Fruit fly (Drosophila melanogaster) whole organism, embryonic: Measurements from ENCODE around the gene Paics.

Experiments used
- Adf1 ChIP-seq: fragments of 200-800 bp; sonication (Bioruptor generic); IDR thresholded peaks from 2 replicates; pipeline ENCODE4 v1.3.6; 2022; ENCODE audit warnings: missing biosample characterization, missing genetic modification characterization
- Aef1 ChIP-seq: fragments of 200-800 bp; sonication (Bioruptor generic); IDR thresholded peaks from 3 replicates; pipeline ENCODE4 v1.3.6; 2022; ENCODE audit warnings: missing biosample characterization, missing genetic modification characterization
- Bdp1 ChIP-seq: fragments of 200-800 bp; sonication (Bioruptor generic); optimal IDR thresholded peaks from 3 replicates; lab custom pipeline; 2016; ENCODE audit warnings: missing biosample characterization, missing genetic modification characterization
- CG11456 ChIP-seq: fragments of 200-800 bp; sonication (Bioruptor generic); IDR thresholded peaks from 3 replicates; pipeline ENCODE4 v1.3.6; 2022; ENCODE audit warnings: missing biosample characterization, missing genetic modification characterization
- CG12299 ChIP-seq: fragments of 200-800 bp; sonication (Bioruptor generic); optimal IDR thresholded peaks from 2 replicates; lab custom pipeline; 2018; ENCODE audit warnings: missing biosample characterization, mild to moderate bottlenecking, missing genetic modification characterization
- CG14667 ChIP-seq: fragments of 200-800 bp; sonication (Bioruptor generic); IDR thresholded peaks from 2 replicates; pipeline ENCODE4 v1.3.6; 2022; ENCODE audit warnings: missing biosample characterization, missing genetic modification characterization
- CG15011 ChIP-seq: fragments of 200-800 bp; sonication (Bioruptor generic); optimal IDR thresholded peaks from 3 replicates; lab custom pipeline; 2018; ENCODE audit warnings: missing biosample characterization, mild to moderate bottlenecking, missing genetic modification characterization
- CG15479 ChIP-seq: fragments of 200-800 bp; sonication (Bioruptor generic); optimal IDR thresholded peaks from 3 replicates; lab custom pipeline; 2019; ENCODE audit warnings: missing biosample characterization, mild to moderate bottlenecking, missing genetic modification characterization, moderate library complexity
- CG15601 ChIP-seq: fragments of 200-800 bp; sonication (Bioruptor generic); optimal IDR thresholded peaks from 3 replicates; lab custom pipeline; 2019; ENCODE audit warnings: missing biosample characterization, mild to moderate bottlenecking, missing genetic modification characterization, moderate library complexity
- CG1832 ChIP-seq: fragments of 200-800 bp; sonication (Bioruptor generic); optimal IDR thresholded peaks from 2 replicates; lab custom pipeline; 2017; ENCODE audit warnings: missing biosample characterization, mild to moderate bottlenecking, missing genetic modification characterization, inconsistent platforms
- CG3065 ChIP-seq: fragments of 200-800 bp; sonication (Bioruptor generic); optimal IDR thresholded peaks from 2 replicates; lab custom pipeline; 2016; ENCODE audit warnings: missing biosample characterization, missing genetic modification characterization
- CG31365 ChIP-seq: fragments of 200-800 bp; sonication (Bioruptor generic); optimal IDR thresholded peaks from 2 replicates; lab custom pipeline; 2018; ENCODE audit warnings: missing biosample characterization, mild to moderate bottlenecking, missing genetic modification characterization
- CG3163 ChIP-seq: fragments of 200-800 bp; sonication (Bioruptor generic); optimal IDR thresholded peaks from 3 replicates; lab custom pipeline; 2016; ENCODE audit warnings: missing biosample characterization, missing genetic modification characterization
- CG32767 ChIP-seq: fragments of 200-800 bp; sonication (Bioruptor generic); IDR thresholded peaks from 2 replicates; pipeline ENCODE4 v1.3.6; 2022; ENCODE audit warnings: missing biosample characterization, missing genetic modification characterization
- CG34422 ChIP-seq: fragments of 200-800 bp; sonication (Bioruptor generic); IDR thresholded peaks from 3 replicates; pipeline ENCODE4 v1.3.6; 2022; ENCODE audit warnings: missing biosample characterization, missing genetic modification characterization
- CG4730 ChIP-seq: fragments of 200-800 bp; sonication (Bioruptor generic); IDR thresholded peaks from 2 replicates; pipeline ENCODE4 v1.3.6; 2022; ENCODE audit warnings: missing biosample characterization, missing genetic modification characterization
- CG6254 ChIP-seq: fragments of 200-800 bp; sonication (Bioruptor generic); optimal IDR thresholded peaks from 3 replicates; lab custom pipeline; 2017; ENCODE audit warnings: mild to moderate bottlenecking, missing biosample characterization, missing genetic modification reagents, missing genetic modification characterization
- CG7987 ChIP-seq: fragments of 200-800 bp; sonication (Bioruptor generic); optimal IDR thresholded peaks from 2 replicates; lab custom pipeline; 2018; ENCODE audit warnings: missing biosample characterization, mild to moderate bottlenecking, missing genetic modification characterization, moderate library complexity
- CG8478 ChIP-seq: fragments of >200 bp; optimal IDR thresholded peaks from 2 replicates; lab custom pipeline; 2018
- CG9437 ChIP-seq: fragments of 200-800 bp; sonication (Bioruptor generic); optimal IDR thresholded peaks from 2 replicates; lab custom pipeline; 2018; ENCODE audit warnings: missing biosample characterization, mild to moderate bottlenecking, missing genetic modification characterization
- CG9797 ChIP-seq: fragments of 200-800 bp; sonication (Bioruptor generic); optimal IDR thresholded peaks from 3 replicates; lab custom pipeline; 2018; ENCODE audit warnings: missing biosample characterization, mild to moderate bottlenecking, missing genetic modification characterization
- CHES-1-like ChIP-seq: fragments of 200-800 bp; sonication (Bioruptor generic); optimal IDR thresholded peaks from 2 replicates; lab custom pipeline; 2016; ENCODE audit warnings: missing biosample characterization, missing genetic modification characterization
- D ChIP-seq, 2 experiments: fragments of 200-800 bp in 1 of 2; fragments of >200 bp in 1 of 2; sonication (Bioruptor generic) in 1 of 2; optimal IDR thresholded peaks; 2 replicates in 1 of 2; 3 replicates in 1 of 2; lab custom pipeline; 2017; ENCODE audit warnings: mild to moderate bottlenecking in 1 of 2, missing biosample characterization in 1 of 2, missing genetic modification characterization in 1 of 2, missing genetic modification reagents in 1 of 2
- Dad ChIP-seq: fragments of 200-800 bp; sonication (Bioruptor generic); optimal IDR thresholded peaks from 3 replicates; lab custom pipeline; 2016; ENCODE audit warnings: missing biosample characterization, missing genetic modification characterization
- HLH3B ChIP-seq: fragments of 200-800 bp; sonication (Bioruptor generic); IDR thresholded peaks from 2 replicates; pipeline ENCODE4 v1.3.6; 2022; ENCODE audit warnings: missing biosample characterization, missing genetic modification characterization
- Hand ChIP-seq: fragments of 200-800 bp; sonication (Bioruptor generic); optimal IDR thresholded peaks from 2 replicates; lab custom pipeline; 2017; ENCODE audit warnings: mild to moderate bottlenecking, missing biosample characterization, missing genetic modification reagents, missing genetic modification characterization
- HmgD ChIP-seq: fragments of 200-800 bp; sonication (Bioruptor generic); optimal IDR thresholded peaks from 3 replicates; lab custom pipeline; 2016; ENCODE audit warnings: missing biosample characterization, missing genetic modification characterization
- MESR4 ChIP-seq: fragments of 200-800 bp; sonication (Bioruptor generic); optimal IDR thresholded peaks from 2 replicates; lab custom pipeline; 2018; ENCODE audit warnings: missing biosample characterization, mild to moderate bottlenecking, missing genetic modification characterization, moderate library complexity
- Max ChIP-seq: fragments of 200-800 bp; sonication (Bioruptor generic); optimal IDR thresholded peaks from 2 replicates; lab custom pipeline; 2016; ENCODE audit warnings: missing biosample characterization, mild to moderate bottlenecking, missing genetic modification characterization
- NC2α ChIP-seq: fragments of 200-800 bp; sonication (Bioruptor generic); optimal IDR thresholded peaks from 2 replicates; lab custom pipeline; 2016; ENCODE audit warnings: missing biosample characterization, missing genetic modification characterization
- Opbp ChIP-seq: fragments of 200-800 bp; sonication (Bioruptor generic); IDR thresholded peaks from 3 replicates; pipeline ENCODE4 v1.3.6; 2022; ENCODE audit warnings: missing biosample characterization, missing genetic modification characterization; ENCODE audit not compliant: partially characterized antibody
- ase ChIP-seq: fragments of 200-800 bp; sonication (Bioruptor generic); IDR thresholded peaks from 3 replicates; pipeline ENCODE4 v1.3.6; 2022; ENCODE audit warnings: missing biosample characterization, missing genetic modification characterization
- bigmax ChIP-seq: fragments of 200-800 bp; sonication (Bioruptor generic); optimal IDR thresholded peaks from 2 replicates; lab custom pipeline; 2018; ENCODE audit warnings: missing biosample characterization, mild to moderate bottlenecking, missing genetic modification characterization
- croc ChIP-seq: fragments of 200-800 bp; sonication (Bioruptor generic); conservative IDR thresholded peaks from 3 replicates; pipeline ENCODE4 v1.3.6; 2022; ENCODE audit warnings: missing biosample characterization, missing genetic modification characterization
- esg ChIP-seq: fragments of 200-800 bp; sonication (Bioruptor generic); conservative IDR thresholded peaks from 2 replicates; pipeline ENCODE4 v1.3.6; 2022; ENCODE audit warnings: missing biosample characterization, missing genetic modification characterization
- eve ChIP-seq, 2 experiments: fragments of >200 bp; optimal IDR thresholded peaks; 2 replicates each; lab custom pipeline; 2017; ENCODE audit warnings: missing biosample characterization in 2 of 2, missing genetic modification characterization in 2 of 2
- fu2 ChIP-seq: fragments of 200-800 bp; sonication (Bioruptor generic); optimal IDR thresholded peaks from 2 replicates; lab custom pipeline; 2016; ENCODE audit warnings: missing biosample characterization, missing genetic modification characterization
- gce ChIP-seq: fragments of 200-800 bp; sonication (Bioruptor generic); IDR thresholded peaks from 3 replicates; pipeline ENCODE4 v1.3.6; 2022; ENCODE audit warnings: missing biosample characterization, missing genetic modification characterization
- hbn ChIP-seq: fragments of 200-800 bp; sonication (Bioruptor generic); IDR thresholded peaks from 2 replicates; pipeline ENCODE4 v1.3.6; 2022; ENCODE audit warnings: missing biosample characterization, missing genetic modification characterization; ENCODE audit not compliant: partially characterized antibody
- insv ChIP-seq, 2 experiments: fragments of 200-800 bp; sonication (Bioruptor generic); optimal IDR thresholded peaks; 3 replicates each; lab custom pipeline; 2016 to 2018; ENCODE audit warnings: missing biosample characterization in 2 of 2, missing genetic modification characterization in 2 of 2
- jumu ChIP-seq: fragments of 200-800 bp; sonication (Bioruptor generic); optimal IDR thresholded peaks from 3 replicates; lab custom pipeline; 2016; ENCODE audit warnings: missing biosample characterization, missing genetic modification characterization
- kni ChIP-seq: fragments of 200-800 bp; sonication (Bioruptor generic); optimal IDR thresholded peaks from 3 replicates; lab custom pipeline; 2017; ENCODE audit warnings: mild to moderate bottlenecking, missing biosample characterization, missing genetic modification reagents, missing genetic modification characterization
- lbe ChIP-seq: fragments of 200-800 bp; sonication (Bioruptor generic); optimal IDR thresholded peaks from 2 replicates; lab custom pipeline; 2016; ENCODE audit warnings: missing biosample characterization, mild to moderate bottlenecking, missing genetic modification characterization
- lmd ChIP-seq: fragments of 200-800 bp; sonication (Bioruptor generic); IDR thresholded peaks from 2 replicates; pipeline ENCODE4 v1.3.6; 2022; ENCODE audit warnings: missing biosample characterization, missing genetic modification characterization
- oc ChIP-seq: fragments of 200-800 bp; sonication (Bioruptor generic); optimal IDR thresholded peaks from 2 replicates; lab custom pipeline; 2018; ENCODE audit warnings: missing biosample characterization, mild to moderate bottlenecking, missing genetic modification characterization, moderate library complexity
- salm ChIP-seq: fragments of 200-800 bp; sonication (Bioruptor generic); optimal IDR thresholded peaks from 2 replicates; lab custom pipeline; 2018; ENCODE audit warnings: missing biosample characterization, mild to moderate bottlenecking, missing genetic modification characterization
- seq ChIP-seq: fragments of 200-800 bp; sonication (Bioruptor generic); IDR thresholded peaks from 2 replicates; pipeline ENCODE4 v1.3.6; 2022; ENCODE audit warnings: missing biosample characterization, missing genetic modification characterization
- slbo ChIP-seq: fragments of 200-800 bp; sonication (Bioruptor generic); IDR thresholded peaks from 2 replicates; pipeline ENCODE4 v1.3.6; 2022; ENCODE audit warnings: missing biosample characterization, missing genetic modification characterization
- tio ChIP-seq: fragments of 200-800 bp; sonication (Bioruptor generic); optimal IDR thresholded peaks from 2 replicates; lab custom pipeline; 2017; ENCODE audit warnings: missing biosample characterization, missing genetic modification characterization, inconsistent platforms
- toy ChIP-seq: fragments of 200-800 bp; sonication (Bioruptor generic); IDR thresholded peaks from 2 replicates; pipeline ENCODE4 v1.3.6; 2022; ENCODE audit warnings: missing biosample characterization, missing genetic modification characterization
- yki ChIP-seq: fragments of >200 bp; optimal IDR thresholded peaks from 3 replicates; lab custom pipeline; 2018
- zen ChIP-seq: fragments of 200-800 bp; sonication (Bioruptor generic); optimal IDR thresholded peaks from 3 replicates; lab custom pipeline; 2018; ENCODE audit warnings: missing biosample characterization, mild to moderate bottlenecking, missing genetic modification characterization, moderate library complexity

The Paics gene

dm6 chrX:12754348-12754733, 6.1 kb downstream of the Paics start (continued):
- peak; percentile 62 for TF ChIP-seq NC2α (GFP tag; lab: Kevin White, UChicago)
- TF ChIP-seq MESR4 (GFP tag; lab: Kevin White, UChicago): no peak
- peak; percentile 77 for TF ChIP-seq zen
- peak; percentile 72 for TF ChIP-seq Bdp1
- TF ChIP-seq tio (GFP tag; lab: Kevin White, UChicago): peak; percentile 87
- TF ChIP-seq lbe: peak; percentile 95
- TF ChIP-seq CG8478 (lab: Kevin White, UChicago): no peak
- no peak for TF ChIP-seq kni (GFP tag; lab: Kevin White, UChicago)
- peak; percentile 68 for TF ChIP-seq jumu (GFP tag; lab: Kevin White, UChicago)
- no peak for TF ChIP-seq CG1832 (GFP tag; lab: Kevin White, UChicago)
- peak; percentile 95 for TF ChIP-seq seq (GFP tag; lab: Robert Waterston, UW)
- peak; percentile 70 for TF ChIP-seq Adf1
- peak; percentile 97 for TF ChIP-seq lmd (GFP tag; lab: Robert Waterston, UW)
- no peak for TF ChIP-seq HmgD (GFP tag; lab: Kevin White, UChicago)
- TF ChIP-seq esg (GFP tag; lab: Robert Waterston, UW): peak; percentile 93
- TF ChIP-seq CG15011 (GFP tag; lab: Kevin White, UChicago): peak; percentile 82
- no peak for TF ChIP-seq CG15479 (GFP tag; lab: Kevin White, UChicago)
- TF ChIP-seq D (optimal IDR thresholded peaks at IDR 0.05; lab: Kevin White, UChicago): no peak
- TF ChIP-seq D (GFP tag; optimal IDR thresholded peaks at IDR 0.05; lab: Kevin White, UChicago): peak; percentile 66
- TF ChIP-seq Opbp (GFP tag; lab: Robert Waterston, UW): no peak
- peak; percentile 98 for TF ChIP-seq Aef1 (GFP tag; lab: Robert Waterston, UW)
- TF ChIP-seq CG11456: peak; percentile 97
- no peak for TF ChIP-seq CG7987 (GFP tag; lab: Kevin White, UChicago)
- peak; percentile 33 for TF ChIP-seq CG3163 (GFP tag; lab: Kevin White, UChicago)
- TF ChIP-seq ase (GFP tag; lab: Robert Waterston, UW): peak; percentile 94
- TF ChIP-seq CG9797 (GFP tag; lab: Kevin White, UChicago): no peak
- peak; percentile 93 for TF ChIP-seq CG4730 (GFP tag; lab: Robert Waterston, UW)
- TF ChIP-seq Max: peak; percentile 88
- peak; percentile 82 for TF ChIP-seq fu2 (GFP tag; lab: Kevin White, UChicago)
- TF ChIP-seq CG12299: peak; percentile 82
- peak; percentile 95 for TF ChIP-seq HLH3B (GFP tag; lab: Robert Waterston, UW)
- peak; percentile 68 for TF ChIP-seq CG6254 (GFP tag; lab: Kevin White, UChicago)
- TF ChIP-seq yki (lab: Kevin White, UChicago): no peak
- peak; percentile 94 for TF ChIP-seq CG32767 (GFP tag; lab: Robert Waterston, UW)
- TF ChIP-seq hbn (GFP tag; lab: Robert Waterston, UW): no peak
- TF ChIP-seq CG14667: peak; percentile 95
- peak; percentile 87 for TF ChIP-seq toy (GFP tag; lab: Robert Waterston, UW)
- TF ChIP-seq Dad: peak; percentile 78
- TF ChIP-seq CG15601 (tag; lab: Kevin White, UChicago): peak; percentile 75
- TF ChIP-seq CG9437 (GFP tag; lab: Kevin White, UChicago): peak; percentile 61
- TF ChIP-seq CG3065 (GFP tag; lab: Kevin White, UChicago): peak; percentile 57
- peak; percentile 88 for TF ChIP-seq croc (GFP tag; lab: Robert Waterston, UW)
- TF ChIP-seq gce (GFP tag; lab: Robert Waterston, UW): peak; percentile 75; the same call in 1 of the 3 replicates
- TF ChIP-seq slbo (GFP tag; lab: Robert Waterston, UW): peak; percentile 99
- peak; percentile 72 for TF ChIP-seq CG31365 (tag; lab: Kevin White, UChicago)
- TF ChIP-seq bigmax: no peak
- peak in 1 of 2 experiments; percentile 91 for TF ChIP-seq eve (GFP tag; optimal IDR thresholded peaks at IDR 0.05; lab: Kevin White, UChicago)
- TF ChIP-seq CHES-1-like (GFP tag; lab: Kevin White, UChicago): peak; percentile 81
- TF ChIP-seq Hand (GFP tag; lab: Kevin White, UChicago): peak; percentile 90
- peak; percentile 71 for TF ChIP-seq salm (tag; lab: Kevin White, UChicago)
- peak; percentile 96 for TF ChIP-seq CG34422
- TF ChIP-seq oc (tag; lab: Kevin White, UChicago): peak; percentile 53
- peak in 1 of 2 experiments; percentile 2 for TF ChIP-seq insv (GFP tag; optimal IDR thresholded peaks at IDR 0.05; lab: Kevin White, UChicago)
